Fruit fly (Drosophila melanogaster): ENCODE data around the gene santa-maria.

DNA sequence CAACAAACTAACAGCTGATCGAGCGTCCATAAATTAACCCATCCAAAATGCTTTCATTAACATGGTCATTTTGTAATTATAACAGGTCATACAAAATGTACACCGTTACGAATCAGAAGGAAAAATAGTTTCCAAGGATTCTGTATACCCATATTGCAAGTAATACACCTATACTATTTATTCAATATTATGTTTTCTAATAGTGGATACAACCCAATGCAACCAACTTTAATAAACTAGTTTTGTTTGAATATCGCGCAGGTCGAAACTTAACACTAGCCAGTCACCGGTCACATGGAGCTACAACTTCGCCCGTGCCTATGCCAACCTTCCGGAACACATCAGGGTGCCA lies 23.3 kb downstream of the santa-maria start:
- TF ChIP-seq psq (optimal IDR thresholded peaks at IDR 0.05) (no peak), insv (optimal IDR thresholded peaks at IDR 0.05) (no peak), Sin3A (optimal IDR thresholded peaks at IDR 0.05) (no peak), h (optimal IDR thresholded peaks at IDR 0.05) (no peak), ttk (optimal IDR thresholded peaks at IDR 0.05) (no peak), Myc (optimal IDR thresholded peaks at IDR 0.05) (no peak)

All from Kc167 (cell line).